Fruit fly (Drosophila melanogaster) whole organism, embryonic: Measurements from ENCODE around the gene CG43249.

ENCODE experiments used
- CG10462 ChIP-seq: fragments of 200-800 bp; sonication (Bioruptor generic); optimal IDR thresholded peaks from 2 replicates; lab custom pipeline; 2016; ENCODE audit warnings: missing biosample characterization, missing genetic modification characterization
- CG12744 ChIP-seq: fragments of 200-800 bp; sonication (Bioruptor generic); optimal IDR thresholded peaks from 2 replicates; lab custom pipeline; 2016; ENCODE audit warnings: missing biosample characterization, missing genetic modification characterization
- CG8924 ChIP-seq: fragments of 200-800 bp; optimal IDR thresholded peaks from 3 replicates; lab custom pipeline; 2019; ENCODE audit warnings: missing biosample characterization, mild to moderate bottlenecking, missing genetic modification characterization, moderate library complexity
- Gsc ChIP-seq: fragments of 200-800 bp; sonication (Bioruptor generic); IDR thresholded peaks from 2 replicates; pipeline ENCODE4 v1.3.6; 2022; ENCODE audit warnings: missing biosample characterization, missing genetic modification characterization
- HmgZ ChIP-seq: fragments of 200-800 bp; sonication (Bioruptor generic); optimal IDR thresholded peaks from 2 replicates; lab custom pipeline; 2018; ENCODE audit warnings: missing biosample characterization, mild to moderate bottlenecking, missing genetic modification characterization
- Hr78 ChIP-seq, 2 experiments: fragments of 200-800 bp in 1 of 2; fragments of >200 bp in 1 of 2; sonication (Bioruptor generic) in 1 of 2; optimal IDR thresholded peaks; 2 replicates each; lab custom pipeline; 2017 to 2019; ENCODE audit warnings: missing biosample characterization in 2 of 2, missing genetic modification characterization in 2 of 2, mild to moderate bottlenecking in 1 of 2, moderate library complexity in 1 of 2
- Myb ChIP-seq: fragments of 200-800 bp; sonication (Bioruptor generic); optimal IDR thresholded peaks from 2 replicates; lab custom pipeline; 2016; ENCODE audit warnings: missing biosample characterization, missing genetic modification characterization
- fd96Cb ChIP-seq: fragments of 200-800 bp; sonication (Bioruptor generic); optimal IDR thresholded peaks from 2 replicates; lab custom pipeline; 2018; ENCODE audit warnings: missing biosample characterization, mild to moderate bottlenecking, missing genetic modification characterization, moderate library complexity
- lov ChIP-seq, 2 experiments: fragments of 200-800 bp in 1 of 2; fragments of >200 bp in 1 of 2; sonication (Bioruptor generic) in 1 of 2; IDR thresholded peaks in 1 of 2; optimal IDR thresholded peaks in 1 of 2; 2 replicates in 1 of 2; 3 replicates in 1 of 2; pipeline versions ENCODE4 v1.3.6 to Lab custom; 2017 to 2022; ENCODE audit warnings: missing biosample characterization in 1 of 2, missing genetic modification characterization in 1 of 2
- tap ChIP-seq: fragments of 200-800 bp; optimal IDR thresholded peaks from 3 replicates; lab custom pipeline; 2019; ENCODE audit warnings: missing biosample characterization, mild to moderate bottlenecking, missing genetic modification characterization, moderate library complexity

DNA sequence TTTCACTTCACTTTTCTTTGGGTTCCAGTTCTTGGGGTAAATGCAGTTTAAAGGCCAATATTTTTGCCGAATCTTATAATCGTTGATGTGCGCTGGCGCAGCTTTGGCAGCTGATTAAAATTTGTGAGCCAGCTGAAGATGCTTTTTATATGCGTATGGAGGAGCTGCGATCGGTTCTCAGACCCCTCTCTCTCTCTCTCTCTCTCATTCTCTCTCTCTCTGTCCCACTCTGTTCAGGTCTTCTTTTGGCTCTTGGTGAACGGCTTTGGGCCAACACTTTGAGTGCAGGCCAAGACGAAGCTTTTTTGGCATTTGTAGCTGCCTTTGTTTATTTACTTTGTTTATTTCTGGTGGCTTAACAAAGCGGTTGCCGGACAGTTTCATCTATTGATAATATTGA is 15.8 kb upstream of the CG43249 start, which contains the start of gene CG13046:
- no peak for TF ChIP-seq Gsc
- TF ChIP-seq Hr78 (GFP tag; optimal IDR thresholded peaks at IDR 0.05; lab: Kevin White, UChicago): no peak
- TF ChIP-seq lov (optimal IDR thresholded peaks at IDR 0.05; lab: Kevin White, UChicago): no peak
- TF ChIP-seq lov (GFP tag; IDR thresholded peaks at IDR 0.05; lab: Robert Waterston, UW): no peak
- TF ChIP-seq CG8924 (tag; lab: Kevin White, UChicago): no peak
- no peak for TF ChIP-seq HmgZ (tag; lab: Kevin White, UChicago)
- no peak for TF ChIP-seq fd96Cb
- TF ChIP-seq CG10462 (GFP tag; lab: Kevin White, UChicago): no peak
- no peak for TF ChIP-seq CG12744 (GFP tag; lab: Kevin White, UChicago)
- TF ChIP-seq Myb (GFP tag; lab: Kevin White, UChicago): no peak
- TF ChIP-seq tap: no peak
